Fruit fly (Drosophila melanogaster): ENCODE results near the gene CG6340.

CG6340 gene

dm6 chrX:15501706-15502267 lies 19.6 kb downstream of the CG6340 start:
- TF ChIP-seq pad (GFP tag; optimal IDR thresholded peaks at IDR 0.05) (no peak), cnc (optimal IDR thresholded peaks at IDR 0.05) (no peak), CG33017 (tag; optimal IDR thresholded peaks at IDR 0.05) (no peak), tj (GFP tag; optimal IDR thresholded peaks at IDR 0.05) (peak; percentile 26), CG12768 (GFP tag; optimal IDR thresholded peaks at IDR 0.05) (no peak)

dm6 chrX:15502864-15503263 lies 20.7 kb downstream of the CG6340 start:
- TF ChIP-seq cic (GFP tag; optimal IDR thresholded peaks at IDR 0.05) (no peak), CG12768 (GFP tag; optimal IDR thresholded peaks at IDR 0.05) (no peak), CG5204 (GFP tag; optimal IDR thresholded peaks at IDR 0.05) (no peak), Hr96 (GFP tag; optimal IDR thresholded peaks at IDR 0.05) (no peak)

- TF ChIP-seq CG7101 (tag; optimal IDR thresholded peaks at IDR 0.05) (peak; percentile 1), kay (GFP tag; ENCODE audit: borderline replicate concordance) (no peak), CG14711 (tag; optimal IDR thresholded peaks at IDR 0.05) (peak; percentile 24), bab1 (GFP tag; optimal IDR thresholded peaks at IDR 0.05) (peak; percentile 40), Crg-1 (GFP tag; optimal IDR thresholded peaks at IDR 0.05) (peak; percentile 1), CG1620 (GFP tag; optimal IDR thresholded peaks at IDR 0.05) (no peak), toe (GFP tag; optimal IDR thresholded peaks at IDR 0.05) (no peak), CG12768 (GFP tag; optimal IDR thresholded peaks at IDR 0.05) (no peak), cic (GFP tag; optimal IDR thresholded peaks at IDR 0.05) (no peak), CG33017 (tag; optimal IDR thresholded peaks at IDR 0.05) (no peak), Hr96 (GFP tag; optimal IDR thresholded peaks at IDR 0.05) (peak; percentile 20), Clk (GFP tag; optimal IDR thresholded peaks at IDR 0.05) (no peak), cnc (optimal IDR thresholded peaks at IDR 0.05) (no peak), CG7045 (GFP tag; optimal IDR thresholded peaks at IDR 0.05) (no peak), pad (GFP tag; optimal IDR thresholded peaks at IDR 0.05) (no peak), CG5204 (GFP tag; optimal IDR thresholded peaks at IDR 0.05) (peak; percentile 26), tj (GFP tag; optimal IDR thresholded peaks at IDR 0.05) (peak; percentile 15), Mnt (GFP tag; optimal IDR thresholded peaks at IDR 0.05) (no peak), ovo (GFP tag; optimal IDR thresholded peaks at IDR 0.05) (no peak), CG11617 (GFP tag; optimal IDR thresholded peaks at IDR 0.05) (peak; percentile 47)
Measured at dm6 chrX:15511399-15511798, 29.2 kb downstream of the CG6340 start.

- TF ChIP-seq pad (GFP tag; optimal IDR thresholded peaks at IDR 0.05), result no peak
- TF ChIP-seq tj (GFP tag; optimal IDR thresholded peaks at IDR 0.05), result peak; percentile 14
Measured at dm6 chrX:15522426-15523153, 40.4 kb downstream of the CG6340 start.

dm6 chrX:15529197-15529596 lies 47.0 kb downstream of the CG6340 start:
- TF ChIP-seq Clk (GFP tag; optimal IDR thresholded peaks at IDR 0.05) (no peak), CG33017 (tag; optimal IDR thresholded peaks at IDR 0.05) (no peak), CG7101 (tag; optimal IDR thresholded peaks at IDR 0.05) (peak; percentile 7)

- no peak for TF ChIP-seq tj (GFP tag; optimal IDR thresholded peaks at IDR 0.05)
- no peak for TF ChIP-seq kay (GFP tag; ENCODE audit: borderline replicate concordance)
- TF ChIP-seq ovo (GFP tag; optimal IDR thresholded peaks at IDR 0.05), result no peak
- no peak for TF ChIP-seq CG7101 (tag; optimal IDR thresholded peaks at IDR 0.05)
- no peak for TF ChIP-seq CG1620 (GFP tag; optimal IDR thresholded peaks at IDR 0.05)
- no peak for TF ChIP-seq toe (GFP tag; optimal IDR thresholded peaks at IDR 0.05)
Measured at dm6 chrX:15529958-15530357, 47.8 kb downstream of the CG6340 start.

dm6 chrX:15530369-15530768 lies 48.2 kb downstream of the CG6340 start:
- TF ChIP-seq Clk (GFP tag; optimal IDR thresholded peaks at IDR 0.05), result no peak
- peak; percentile 24 for TF ChIP-seq CG5204 (GFP tag; optimal IDR thresholded peaks at IDR 0.05)
- peak; percentile 4 for TF ChIP-seq CG14711 (tag; optimal IDR thresholded peaks at IDR 0.05)
- peak; percentile 16 for TF ChIP-seq Hr96 (GFP tag; optimal IDR thresholded peaks at IDR 0.05)

dm6 chrX:15532062-15532461 lies 49.9 kb downstream of the CG6340 start:
- TF ChIP-seq CG11617 (GFP tag; optimal IDR thresholded peaks at IDR 0.05), result no peak
- TF ChIP-seq Clk (GFP tag; optimal IDR thresholded peaks at IDR 0.05), result no peak
- TF ChIP-seq bab1 (GFP tag; optimal IDR thresholded peaks at IDR 0.05), result no peak

Measured in whole organism, adult.